Worm (Caenorhabditis elegans): ENCODE measurements around the gene ddl-3.
A peak's percentile ranks its signal among the peaks of the same experiment; 100 is the strongest.

The ddl-3 gene

ce11 chrII:14294390-14294789 lies 49.9 kb downstream of the ddl-3 start:
- no peak for TF ChIP-seq lim-7 (GFP tag; IDR thresholded peaks at IDR 0.05)
- TF ChIP-seq unc-62 (GFP tag; optimal IDR thresholded peaks at IDR 0.05 in 1 of 2): peak in 1 of 2 experiments; percentile 79
- TF ChIP-seq unc-62 (tag; optimal IDR thresholded peaks at IDR 0.05): no peak

- no peak for TF ChIP-seq daf-19 (GFP tag; conservative IDR thresholded peaks at IDR 0.05)
- TF ChIP-seq mdl-1 (tag; optimal IDR thresholded peaks at IDR 0.05): peak in 1 of 2 experiments; percentile 18
- no peak for TF ChIP-seq tag-97 (GFP tag; IDR thresholded peaks at IDR 0.05)
- peak; percentile 1 for TF ChIP-seq nhr-28 (tag; optimal IDR thresholded peaks at IDR 0.05)
Observed at ce11 chrII:14292519-14292918, 51.7 kb downstream of the ddl-3 start, which contains the start of gene Y54G11A.4. TSS of gene Y54G11A.4 (plus strand) at chrII:14292819.

- 0 out of 2 replicates have a peak, but pooled peaks have one; percentile 36 for TF ChIP-seq nhr-42 (GFP tag; IDR thresholded peaks at IDR 0.05)
Observed at ce11 chrII:14291854-14292253, 52.4 kb downstream of the ddl-3 start.

- TF ChIP-seq pqm-1 (tag; optimal IDR thresholded peaks at IDR 0.05) (peak; percentile 8), hmg-1.1 (GFP tag; IDR thresholded peaks at IDR 0.05) (no peak), dpl-1 (GFP tag; optimal IDR thresholded peaks at IDR 0.05) (no peak), daf-16 (GFP tag; optimal IDR thresholded peaks at IDR 0.05) (no peak), daf-16 (tag; optimal IDR thresholded peaks at IDR 0.05) (peak; percentile 83), dve-1 (tag; optimal IDR thresholded peaks at IDR 0.05; ENCODE audit: insufficient read depth) (no peak), lin-39 (tag; optimal IDR thresholded peaks at IDR 0.05) (no peak), zip-2 (tag; optimal IDR thresholded peaks at IDR 0.05) (no peak), skn-1 (tag; optimal IDR thresholded peaks at IDR 0.05) (no peak), hlh-11 (tag; optimal IDR thresholded peaks at IDR 0.05) (no peak), snpc-1.2 (GFP tag; IDR thresholded peaks at IDR 0.05) (no peak), hlh-30 (tag; optimal IDR thresholded peaks at IDR 0.05; ENCODE audit: insufficient read depth) (no peak), dmd-6 (GFP tag; IDR thresholded peaks at IDR 0.05) (peak; percentile 31; the same call in 1 of the 2 replicates), mep-1 (tag; optimal IDR thresholded peaks at IDR 0.05) (no peak), vab-7 (GFP tag; IDR thresholded peaks at IDR 0.05) (no peak), T20F7.1 (GFP tag; optimal IDR thresholded peaks at IDR 0.05) (no peak), daf-8 (GFP tag; IDR thresholded peaks at IDR 0.05) (no peak), ceh-62 (tag; optimal IDR thresholded peaks at IDR 0.05) (no peak), nhr-237 (tag; optimal IDR thresholded peaks at IDR 0.05) (no peak), daf-19 (GFP tag; conservative IDR thresholded peaks at IDR 0.05) (no peak), nhr-28 (tag; optimal IDR thresholded peaks at IDR 0.05) (peak; percentile 57)
Observed at ce11 chrII:14290846-14291245, 53.4 kb downstream of the ddl-3 start.

Measured in whole organism, L4 larva.